Fruit fly (Drosophila melanogaster) whole organism, embryonic: ENCODE results near the gene CG1136.

Source experiments
- Aef1 ChIP-seq: fragments of 200-800 bp; sonication (Bioruptor generic); IDR thresholded peaks from 3 replicates; pipeline ENCODE4 v1.3.6; 2022; ENCODE audit warnings: missing biosample characterization, missing genetic modification characterization
- Atf3 ChIP-seq: fragments of 200-800 bp; sonication (Bioruptor generic); optimal IDR thresholded peaks from 3 replicates; lab custom pipeline; 2016; ENCODE audit warnings: missing biosample characterization, missing genetic modification characterization
- CG10321 ChIP-seq: fragments of 200-800 bp; sonication (Bioruptor generic); IDR thresholded peaks from 2 replicates; pipeline ENCODE4 v1.3.6; 2022; ENCODE audit warnings: missing biosample characterization, missing genetic modification characterization
- CG11085 ChIP-seq: fragments of 200-800 bp; sonication (Bioruptor generic); IDR thresholded peaks from 2 replicates; pipeline ENCODE4 v1.3.6; 2022; ENCODE audit warnings: missing biosample characterization, missing genetic modification characterization
- CG11247 ChIP-seq: fragments of 200-800 bp; sonication (Bioruptor generic); IDR thresholded peaks from 2 replicates; pipeline ENCODE4 v1.3.6; 2022; ENCODE audit warnings: missing biosample characterization, missing genetic modification characterization
- CG12155 ChIP-seq: fragments of 200-800 bp; sonication (Bioruptor generic); optimal IDR thresholded peaks from 3 replicates; lab custom pipeline; 2016; ENCODE audit warnings: missing biosample characterization, missing genetic modification characterization
- CG12659 ChIP-seq: fragments of 200-800 bp; sonication (Bioruptor generic); optimal IDR thresholded peaks from 3 replicates; lab custom pipeline; 2017; ENCODE audit warnings: mild to moderate bottlenecking, missing biosample characterization, missing genetic modification reagents, missing genetic modification characterization
- CG2875 ChIP-seq: fragments of 200-800 bp; sonication (Bioruptor generic); optimal IDR thresholded peaks from 2 replicates; lab custom pipeline; 2017; ENCODE audit warnings: missing biosample characterization, mild to moderate bottlenecking, missing genetic modification characterization, missing genetic modification reagents
- CG2889 ChIP-seq: fragments of 200-800 bp; sonication (Bioruptor generic); IDR thresholded peaks from 3 replicates; pipeline ENCODE4 v1.3.6; 2022; ENCODE audit warnings: missing biosample characterization, missing genetic modification characterization
- CG4360 ChIP-seq: fragments of 200-800 bp; sonication (Bioruptor generic); IDR thresholded peaks from 2 replicates; pipeline ENCODE4 v1.3.6; 2022; ENCODE audit warnings: missing biosample characterization, missing genetic modification characterization
- CG43689 ChIP-seq: fragments of 200-800 bp; sonication (Bioruptor generic); IDR thresholded peaks from 2 replicates; pipeline ENCODE4 v1.3.6; 2022; ENCODE audit warnings: missing biosample characterization, missing genetic modification characterization
- CG5245 ChIP-seq: fragments of 200-800 bp; sonication (Bioruptor generic); optimal IDR thresholded peaks from 3 replicates; lab custom pipeline; 2016; ENCODE audit warnings: missing biosample characterization, missing genetic modification characterization
- CG6654 ChIP-seq: fragments of 200-800 bp; sonication (Bioruptor generic); optimal IDR thresholded peaks from 2 replicates; lab custom pipeline; 2017; ENCODE audit warnings: missing biosample characterization, mild to moderate bottlenecking, missing genetic modification characterization
- CG8281 ChIP-seq: fragments of 200-800 bp; sonication (Bioruptor generic); optimal IDR thresholded peaks from 2 replicates; lab custom pipeline; 2018; ENCODE audit warnings: missing biosample characterization, mild to moderate bottlenecking, missing genetic modification characterization, moderate library complexity
- CG8924 ChIP-seq: fragments of 200-800 bp; optimal IDR thresholded peaks from 3 replicates; lab custom pipeline; 2019; ENCODE audit warnings: missing biosample characterization, mild to moderate bottlenecking, missing genetic modification characterization, moderate library complexity
- CG9609 ChIP-seq: fragments of 200-800 bp; sonication (Bioruptor generic); optimal IDR thresholded peaks from 3 replicates; lab custom pipeline; 2016; ENCODE audit warnings: missing biosample characterization, missing genetic modification characterization
- CG9817 ChIP-seq: fragments of 200-800 bp; sonication (Bioruptor generic); optimal IDR thresholded peaks from 2 replicates; lab custom pipeline; 2018; ENCODE audit warnings: missing biosample characterization, mild to moderate bottlenecking, missing genetic modification characterization, moderate library complexity
- Doc3 ChIP-seq: fragments of 200-800 bp; sonication (Bioruptor generic); IDR thresholded peaks from 3 replicates; pipeline ENCODE4 v1.3.6; 2022; ENCODE audit warnings: missing biosample characterization, missing genetic modification characterization; ENCODE audit not compliant: partially characterized antibody
- Drgx ChIP-seq: fragments of 200-800 bp; sonication (Bioruptor generic); IDR thresholded peaks from 2 replicates; pipeline ENCODE4 v1.3.6; 2022; ENCODE audit warnings: missing biosample characterization, missing genetic modification characterization
- Hand ChIP-seq: fragments of 200-800 bp; sonication (Bioruptor generic); optimal IDR thresholded peaks from 2 replicates; lab custom pipeline; 2017; ENCODE audit warnings: mild to moderate bottlenecking, missing biosample characterization, missing genetic modification reagents, missing genetic modification characterization
- HmgZ ChIP-seq: fragments of 200-800 bp; sonication (Bioruptor generic); optimal IDR thresholded peaks from 2 replicates; lab custom pipeline; 2018; ENCODE audit warnings: missing biosample characterization, mild to moderate bottlenecking, missing genetic modification characterization
- Hr78 ChIP-seq, 2 experiments: fragments of 200-800 bp in 1 of 2; fragments of >200 bp in 1 of 2; sonication (Bioruptor generic) in 1 of 2; optimal IDR thresholded peaks; 2 replicates each; lab custom pipeline; 2017 to 2019; ENCODE audit warnings: missing biosample characterization in 2 of 2, missing genetic modification characterization in 2 of 2, mild to moderate bottlenecking in 1 of 2, moderate library complexity in 1 of 2
- MBD-R2 ChIP-seq: fragments of 200-800 bp; sonication (Bioruptor generic); IDR thresholded peaks from 2 replicates; pipeline ENCODE4 v1.3.6; 2022; ENCODE audit warnings: missing biosample characterization, missing genetic modification characterization
- Nf-YB ChIP-seq: fragments of 200-800 bp; sonication (Bioruptor generic); optimal IDR thresholded peaks from 3 replicates; lab custom pipeline; 2019; ENCODE audit warnings: missing biosample characterization, mild to moderate bottlenecking, missing genetic modification characterization, moderate library complexity
- Ravus ChIP-seq: fragments of 200-800 bp; sonication (Bioruptor generic); IDR thresholded peaks from 2 replicates; pipeline ENCODE4 v1.3.6; 2022; ENCODE audit warnings: missing biosample characterization, missing genetic modification characterization
- Scr ChIP-seq: fragments of 200-800 bp; sonication (Bioruptor generic); IDR thresholded peaks from 2 replicates; pipeline ENCODE4 v1.3.6; 2022; ENCODE audit warnings: missing biosample characterization, missing genetic modification characterization; ENCODE audit not compliant: partially characterized antibody
- Sox102F ChIP-seq: fragments of 200-800 bp; sonication (Bioruptor generic); optimal IDR thresholded peaks from 2 replicates; lab custom pipeline; 2018; ENCODE audit warnings: missing biosample characterization, mild to moderate bottlenecking, missing genetic modification characterization, moderate library complexity
- Taf1 ChIP-seq: fragments of 200-800 bp; sonication (Bioruptor generic); IDR thresholded peaks from 2 replicates; pipeline ENCODE4 v1.3.6; 2022; ENCODE audit warnings: missing biosample characterization, missing genetic modification characterization
- ap ChIP-seq: fragments of 200-800 bp; sonication (Bioruptor generic); IDR thresholded peaks from 2 replicates; pipeline ENCODE4 v1.3.6; 2022; ENCODE audit warnings: missing biosample characterization, missing genetic modification characterization
- bab2 ChIP-seq: fragments of 200-800 bp; sonication (Bioruptor generic); optimal IDR thresholded peaks from 2 replicates; lab custom pipeline; 2016; ENCODE audit warnings: missing biosample characterization, missing genetic modification characterization
- bcd ChIP-seq: fragments of 200-800 bp; sonication (Bioruptor generic); optimal IDR thresholded peaks from 2 replicates; lab custom pipeline; 2017; ENCODE audit warnings: missing biosample characterization, mild to moderate bottlenecking, missing genetic modification characterization
- dan ChIP-seq: fragments of 200-800 bp; sonication (Bioruptor generic); IDR thresholded peaks from 2 replicates; pipeline ENCODE4 v1.3.6; 2022; ENCODE audit warnings: missing biosample characterization, missing genetic modification characterization
- dimm ChIP-seq: fragments of 200-800 bp; sonication (Bioruptor generic); IDR thresholded peaks from 2 replicates; pipeline ENCODE4 v1.3.6; 2022; ENCODE audit warnings: missing biosample characterization, missing genetic modification characterization
- ftz-f1 ChIP-seq: fragments of 200-800 bp; sonication (Bioruptor generic); optimal IDR thresholded peaks from 2 replicates; lab custom pipeline; 2016; ENCODE audit warnings: missing biosample characterization, missing genetic modification characterization
- grau ChIP-seq: fragments of 200-800 bp; optimal IDR thresholded peaks from 3 replicates; lab custom pipeline; 2019; ENCODE audit warnings: missing biosample characterization, mild to moderate bottlenecking, missing genetic modification characterization, moderate library complexity
- grn ChIP-seq: fragments of 200-800 bp; sonication (Bioruptor generic); optimal IDR thresholded peaks from 3 replicates; lab custom pipeline; 2017; ENCODE audit warnings: missing biosample characterization, missing genetic modification characterization
- hbn ChIP-seq: fragments of 200-800 bp; sonication (Bioruptor generic); IDR thresholded peaks from 2 replicates; pipeline ENCODE4 v1.3.6; 2022; ENCODE audit warnings: missing biosample characterization, missing genetic modification characterization; ENCODE audit not compliant: partially characterized antibody
- hkb ChIP-seq, 2 experiments: fragments of 200-800 bp in 1 of 2; fragments of >200 bp in 1 of 2; sonication (Bioruptor generic) in 1 of 2; IDR thresholded peaks in 1 of 2; optimal IDR thresholded peaks in 1 of 2; 2 replicates each; pipeline versions ENCODE4 v1.3.6 to Lab custom; 2017 to 2022; ENCODE audit warnings: missing biosample characterization in 1 of 2, missing genetic modification characterization in 1 of 2
- kah ChIP-seq: fragments of 200-800 bp; sonication (Bioruptor generic); optimal IDR thresholded peaks from 2 replicates; lab custom pipeline; 2018; ENCODE audit warnings: missing biosample characterization, mild to moderate bottlenecking, missing genetic modification characterization
- ken ChIP-seq: fragments of 200-800 bp; sonication (Bioruptor generic); IDR thresholded peaks from 3 replicates; pipeline ENCODE4 v1.3.6; 2022; ENCODE audit warnings: missing biosample characterization, missing genetic modification characterization
- klu ChIP-seq: fragments of 200-800 bp; sonication (Bioruptor generic); IDR thresholded peaks from 2 replicates; pipeline ENCODE4 v1.3.6; 2022; ENCODE audit warnings: missing biosample characterization, missing genetic modification characterization
- nmo ChIP-seq: fragments of 200-800 bp; sonication (Bioruptor generic); optimal IDR thresholded peaks from 2 replicates; lab custom pipeline; 2018; ENCODE audit warnings: missing biosample characterization, mild to moderate bottlenecking, missing genetic modification characterization, moderate library complexity
- pfk ChIP-seq: fragments of 200-800 bp; sonication (Bioruptor generic); optimal IDR thresholded peaks from 2 replicates; lab custom pipeline; 2018; ENCODE audit warnings: missing biosample characterization, mild to moderate bottlenecking, missing genetic modification characterization, moderate library complexity
- pho ChIP-seq: fragments of 200-800 bp; sonication (Bioruptor generic); optimal IDR thresholded peaks from 2 replicates; lab custom pipeline; 2016; ENCODE audit warnings: missing biosample characterization, missing genetic modification characterization
- pnt ChIP-seq: fragments of 200-800 bp; sonication (Bioruptor generic); optimal IDR thresholded peaks from 3 replicates; lab custom pipeline; 2016; ENCODE audit warnings: missing biosample characterization, missing genetic modification characterization
- ro ChIP-seq: fragments of 200-800 bp; sonication (Bioruptor generic); IDR thresholded peaks from 2 replicates; pipeline ENCODE4 v1.3.6; 2022; ENCODE audit warnings: missing biosample characterization, missing genetic modification characterization
- sob ChIP-seq: fragments of 200-800 bp; sonication (Bioruptor generic); IDR thresholded peaks from 2 replicates; pipeline ENCODE4 v1.3.6; 2022; ENCODE audit warnings: missing biosample characterization, missing genetic modification characterization
- ttk ChIP-seq: fragments of 200-800 bp; sonication (Bioruptor generic); IDR thresholded peaks from 2 replicates; pipeline ENCODE4 v2.1.2; 2022; ENCODE audit warnings: missing biosample characterization, missing genetic modification characterization
- unc-4 ChIP-seq: fragments of 200-800 bp; sonication (Bioruptor generic); IDR thresholded peaks from 2 replicates; pipeline ENCODE4 v1.3.6; 2022; ENCODE audit warnings: missing biosample characterization, missing genetic modification characterization; ENCODE audit not compliant: partially characterized antibody
- zfh2 ChIP-seq: fragments of 200-800 bp; sonication (Bioruptor generic); optimal IDR thresholded peaks from 2 replicates; lab custom pipeline; 2016; ENCODE audit warnings: missing biosample characterization, missing genetic modification characterization

The CG1136 gene

dm6 chr3L:4016754-4017153, 29.6 kb upstream of the CG1136 start (continued):
- TF ChIP-seq CG2889 (GFP tag; lab: Robert Waterston, UW): 0 out of 3 replicates have a peak, but pooled peaks have one; percentile 34
- TF ChIP-seq Drgx (GFP tag; lab: Robert Waterston, UW): peak; percentile 53
- TF ChIP-seq CG11247 (GFP tag; lab: Robert Waterston, UW): no peak
- no peak for TF ChIP-seq Taf1
- 0 out of 2 replicates have a peak, but pooled peaks have one; percentile 18 for TF ChIP-seq MBD-R2
- no peak for TF ChIP-seq unc-4 (GFP tag; lab: Robert Waterston, UW)
- peak; percentile 75 for TF ChIP-seq ken (GFP tag; lab: Robert Waterston, UW)
- TF ChIP-seq pfk: no peak
- peak; percentile 54 for TF ChIP-seq bab2 (GFP tag; lab: Kevin White, UChicago)
- peak; percentile 34 for TF ChIP-seq CG12155
- peak; percentile 20 for TF ChIP-seq Nf-YB (GFP tag; lab: Kevin White, UChicago)
- TF ChIP-seq Scr (GFP tag; lab: Robert Waterston, UW): no peak
- TF ChIP-seq hbn (GFP tag; lab: Robert Waterston, UW): no peak
- peak; percentile 58 for TF ChIP-seq CG2875
- TF ChIP-seq Aef1 (GFP tag; lab: Robert Waterston, UW): peak; percentile 36; the same call in 1 of the 3 replicates
- peak; percentile 13 for TF ChIP-seq kah (GFP tag; lab: Kevin White, UChicago)
- TF ChIP-seq dimm (GFP tag; lab: Robert Waterston, UW): no peak
- peak; percentile 79 for TF ChIP-seq nmo (GFP tag; lab: Kevin White, UChicago)
- no peak for TF ChIP-seq Hand (GFP tag; lab: Kevin White, UChicago)
- TF ChIP-seq CG12659: peak; percentile 11
- TF ChIP-seq ftz-f1: no peak
- TF ChIP-seq CG4360 (GFP tag; lab: Robert Waterston, UW): 0 out of 2 replicates have a peak, but pooled peaks have one; percentile 35
- no peak for TF ChIP-seq Hr78 (GFP tag; optimal IDR thresholded peaks at IDR 0.05; lab: Kevin White, UChicago)
- TF ChIP-seq CG5245 (GFP tag; lab: Kevin White, UChicago): peak; percentile 69
- peak; percentile 76 for TF ChIP-seq pnt (GFP tag; lab: Kevin White, UChicago)
- no peak for TF ChIP-seq grn (GFP tag; lab: Kevin White, UChicago)
- peak; percentile 47; the same call in 1 of the 2 replicates for TF ChIP-seq ap (GFP tag; lab: Robert Waterston, UW)
- no peak for TF ChIP-seq hkb (optimal IDR thresholded peaks at IDR 0.05; lab: Kevin White, UChicago)
- peak; percentile 65 for TF ChIP-seq hkb (GFP tag; IDR thresholded peaks at IDR 0.05; lab: Robert Waterston, UW)
- TF ChIP-seq sob (GFP tag; lab: Robert Waterston, UW): peak; percentile 33; the same call in 1 of the 2 replicates
- peak; percentile 61 for TF ChIP-seq CG8924
- TF ChIP-seq ttk: peak; percentile 58
- TF ChIP-seq dan (GFP tag; lab: Robert Waterston, UW): peak; percentile 78
- TF ChIP-seq HmgZ (tag; lab: Kevin White, UChicago): no peak
- TF ChIP-seq CG9817: peak; percentile 28
- TF ChIP-seq grau (tag; lab: Kevin White, UChicago): peak; percentile 93
- peak; percentile 66 for TF ChIP-seq Atf3 (GFP tag; lab: Kevin White, UChicago)
- no peak for TF ChIP-seq Doc3 (GFP tag; lab: Robert Waterston, UW)
- TF ChIP-seq ro: no peak; the same call in 1 of the 2 replicates
- peak; percentile 46 for TF ChIP-seq bcd
- peak; percentile 37; the same call in 1 of the 2 replicates for TF ChIP-seq klu
- TF ChIP-seq CG6654 (GFP tag; lab: Kevin White, UChicago): peak; percentile 39
- no peak for TF ChIP-seq CG8281
- no peak for TF ChIP-seq CG43689
- TF ChIP-seq CG9609 (GFP tag; lab: Kevin White, UChicago): peak; percentile 47
- peak; percentile 65 for TF ChIP-seq Sox102F (GFP tag; lab: Kevin White, UChicago)
- no peak for TF ChIP-seq zfh2 (GFP tag; lab: Kevin White, UChicago)
- no peak for TF ChIP-seq pho (GFP tag; lab: Kevin White, UChicago)
- no peak for TF ChIP-seq Ravus (GFP tag; lab: Robert Waterston, UW)
- TF ChIP-seq CG10321 (GFP tag; lab: Robert Waterston, UW): no peak
- no peak for TF ChIP-seq CG11085 (GFP tag; lab: Robert Waterston, UW)
